Comparison of ENCODE assay signal across 1 fruit fly cellular context in the genomic region with DNA sequence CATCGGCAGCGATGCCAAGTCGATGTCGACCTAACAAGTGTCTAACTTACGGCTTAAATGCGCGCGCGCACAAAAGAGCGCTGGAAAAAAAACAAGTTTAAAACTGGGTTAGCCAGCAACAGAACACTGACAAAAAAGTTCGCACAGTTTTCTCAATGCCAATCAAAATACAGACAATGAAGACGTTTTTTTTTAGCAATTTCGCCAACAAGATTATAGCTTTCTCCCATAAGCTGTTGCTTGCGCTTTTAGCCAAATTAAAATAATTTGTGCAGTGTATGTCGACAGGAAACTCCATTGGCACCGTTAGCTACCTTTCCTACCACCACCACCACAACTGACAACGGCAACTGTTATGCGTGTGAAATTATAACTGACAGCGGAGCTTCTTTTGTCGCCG.
A peak's percentile ranks its signal among the peaks of the same experiment; 100 is the strongest.
TF ChIP-seq lines count a peak whose summit lies in the region.

No protein-coding gene starts in this region.

TF ChIP-seq in whole organism, embryonic, 481 proteins besides CTCF, POLR2A, EP300 and RAD21 (continued from another document and continues in another):
- TF ChIP-seq Eip74EF (GFP tag; optimal IDR thresholded peaks at IDR 0.05; lab: Kevin White, UChicago): no peak
- no peak for TF ChIP-seq fd3F (GFP tag; optimal IDR thresholded peaks at IDR 0.05; lab: Kevin White, UChicago)
- peak; percentile 48 for TF ChIP-seq CG32767 (GFP tag; IDR thresholded peaks at IDR 0.05; lab: Robert Waterston, UW)
- TF ChIP-seq CG8924 (tag; optimal IDR thresholded peaks at IDR 0.05; lab: Kevin White, UChicago): no peak
- no peak for TF ChIP-seq abd-A (tag; optimal IDR thresholded peaks at IDR 0.05; lab: Kevin White, UChicago)
- peak; percentile 39 for TF ChIP-seq CG9727 (GFP tag; optimal IDR thresholded peaks at IDR 0.05; lab: Kevin White, UChicago)
- TF ChIP-seq Rfx (GFP tag; IDR thresholded peaks at IDR 0.05; lab: Robert Waterston, UW): peak; percentile 70
- TF ChIP-seq tap (tag; optimal IDR thresholded peaks at IDR 0.05; lab: Kevin White, UChicago): no peak
- TF ChIP-seq dpn (GFP tag; optimal IDR thresholded peaks at IDR 0.05; lab: Kevin White, UChicago): peak; percentile 54 to 60
- no peak for TF ChIP-seq CG33557 (GFP tag; optimal IDR thresholded peaks at IDR 0.05; lab: Kevin White, UChicago)
- peak; percentile 52; the same call in 2 of the 3 replicates for TF ChIP-seq B-H1 (GFP tag; IDR thresholded peaks at IDR 0.05; lab: Robert Waterston, UW)
- peak in 1 of 2 experiments; percentile 39 for TF ChIP-seq Pdp1 (GFP tag; optimal IDR thresholded peaks at IDR 0.05; lab: Kevin White, UChicago)
- no peak for TF ChIP-seq CG17802 (tag; optimal IDR thresholded peaks at IDR 0.05; lab: Kevin White, UChicago)
- no peak for TF ChIP-seq CG1233 (GFP tag; optimal IDR thresholded peaks at IDR 0.05; lab: Kevin White, UChicago)
- TF ChIP-seq E2f2 (GFP tag; IDR thresholded peaks at IDR 0.05; lab: Robert Waterston, UW): peak; percentile 41
- peak in 1 of 2 experiments; percentile 77 for TF ChIP-seq Hr51 (GFP tag; optimal IDR thresholded peaks at IDR 0.05; lab: Kevin White, UChicago)
- no peak for TF ChIP-seq CG10267 (tag; optimal IDR thresholded peaks at IDR 0.05; lab: Kevin White, UChicago)
- TF ChIP-seq CG4424 (GFP tag; optimal IDR thresholded peaks at IDR 0.05; lab: Kevin White, UChicago): peak; percentile 27
- TF ChIP-seq CG30403 (GFP tag; optimal IDR thresholded peaks at IDR 0.05; lab: Kevin White, UChicago): peak; percentile 66
- TF ChIP-seq sna (GFP tag; IDR thresholded peaks at IDR 0.05; lab: Robert Waterston, UW; ENCODE audit: partially characterized antibody): no peak
- peak; percentile 1 for TF ChIP-seq CG1602 (GFP tag; optimal IDR thresholded peaks at IDR 0.05; lab: Kevin White, UChicago)
- no peak for TF ChIP-seq fru (optimal IDR thresholded peaks at IDR 0.05; lab: Kevin White, UChicago)
- TF ChIP-seq CG10147 (GFP tag; optimal IDR thresholded peaks at IDR 0.05; lab: Kevin White, UChicago): peak; percentile 36
- peak; percentile 65 for TF ChIP-seq Rx (GFP tag; IDR thresholded peaks at IDR 0.05; lab: Robert Waterston, UW)
- peak; percentile 48; the same call in 2 of the 4 replicates for TF ChIP-seq Gug (GFP tag; IDR thresholded peaks at IDR 0.05; lab: Robert Waterston, UW)
- TF ChIP-seq HLH3B (GFP tag; IDR thresholded peaks at IDR 0.05; lab: Robert Waterston, UW): peak; percentile 80
- TF ChIP-seq Hand (GFP tag; optimal IDR thresholded peaks at IDR 0.05; lab: Kevin White, UChicago): peak; percentile 34
- no peak for TF ChIP-seq Chrac-16 (GFP tag; optimal IDR thresholded peaks at IDR 0.05; lab: Kevin White, UChicago)
- TF ChIP-seq Dp (GFP tag; optimal IDR thresholded peaks at IDR 0.05; lab: Kevin White, UChicago): no peak
- TF ChIP-seq CG6854 (GFP tag; optimal IDR thresholded peaks at IDR 0.05; lab: Kevin White, UChicago): peak; percentile 43
- no peak for TF ChIP-seq aop (GFP tag; IDR thresholded peaks at IDR 0.05; lab: Robert Waterston, UW)
- TF ChIP-seq pros (GFP tag; optimal IDR thresholded peaks at IDR 0.05; lab: Kevin White, UChicago): no peak
- TF ChIP-seq CG10274 (GFP tag; optimal IDR thresholded peaks at IDR 0.05; lab: Kevin White, UChicago): no peak
- peak; percentile 26 for TF ChIP-seq CG8388 (GFP tag; optimal IDR thresholded peaks at IDR 0.05; lab: Kevin White, UChicago)
- TF ChIP-seq CG12236 (GFP tag; optimal IDR thresholded peaks at IDR 0.05; lab: Kevin White, UChicago): no peak
- TF ChIP-seq CG2712 (tag; optimal IDR thresholded peaks at IDR 0.05; lab: Kevin White, UChicago): no peak
- peak; percentile 52 for TF ChIP-seq mam (GFP tag; optimal IDR thresholded peaks at IDR 0.05; lab: Kevin White, UChicago)
- peak; percentile 21 for TF ChIP-seq pho (GFP tag; optimal IDR thresholded peaks at IDR 0.05; lab: Kevin White, UChicago)
- no peak for TF ChIP-seq otp (GFP tag; IDR thresholded peaks at IDR 0.05; lab: Robert Waterston, UW)
- peak; percentile 32 for TF ChIP-seq nmo (GFP tag; optimal IDR thresholded peaks at IDR 0.05; lab: Kevin White, UChicago)
- peak; percentile 56 for TF ChIP-seq CG10366 (GFP tag; IDR thresholded peaks at IDR 0.05; lab: Robert Waterston, UW)
- TF ChIP-seq bowl (GFP tag; IDR thresholded peaks at IDR 0.05; lab: Robert Waterston, UW): no peak
- TF ChIP-seq TFAM (GFP tag; optimal IDR thresholded peaks at IDR 0.05; lab: Kevin White, UChicago): no peak
- TF ChIP-seq gcm (GFP tag; optimal IDR thresholded peaks at IDR 0.05; lab: Kevin White, UChicago): no peak
- no peak for TF ChIP-seq CG12104 (GFP tag; optimal IDR thresholded peaks at IDR 0.05; lab: Kevin White, UChicago)
- TF ChIP-seq CG8089 (GFP tag; optimal IDR thresholded peaks at IDR 0.05; lab: Kevin White, UChicago): no peak
- no peak for TF ChIP-seq CG34376 (GFP tag; optimal IDR thresholded peaks at IDR 0.05; lab: Kevin White, UChicago)
- no peak for TF ChIP-seq CG3995 (GFP tag; optimal IDR thresholded peaks at IDR 0.05; lab: Kevin White, UChicago)
- TF ChIP-seq da (GFP tag; optimal IDR thresholded peaks at IDR 0.05; lab: Kevin White, UChicago): no peak
- peak; percentile 51 for TF ChIP-seq CG7556 (GFP tag; optimal IDR thresholded peaks at IDR 0.05; lab: Kevin White, UChicago)
- peak in 1 of 2 experiments; percentile 52 for TF ChIP-seq eve (GFP tag; optimal IDR thresholded peaks at IDR 0.05; lab: Kevin White, UChicago)
- TF ChIP-seq Kr (GFP tag; optimal IDR thresholded peaks at IDR 0.05; lab: Kevin White, UChicago): no peak
- no peak for TF ChIP-seq ato (GFP tag; IDR thresholded peaks at IDR 0.05; lab: Robert Waterston, UW; ENCODE audit: partially characterized antibody)
- peak; percentile 47 for TF ChIP-seq nau (GFP tag; optimal IDR thresholded peaks at IDR 0.05; lab: Kevin White, UChicago)
- 0 out of 3 replicates have a peak, but pooled peaks have one; percentile 24 for TF ChIP-seq CG11093 (GFP tag; IDR thresholded peaks at IDR 0.05; lab: Robert Waterston, UW)
- TF ChIP-seq Opbp (GFP tag; IDR thresholded peaks at IDR 0.05; lab: Robert Waterston, UW; ENCODE audit: partially characterized antibody): no peak
- TF ChIP-seq gem (tag; optimal IDR thresholded peaks at IDR 0.05; lab: Kevin White, UChicago): peak; percentile 74
- TF ChIP-seq knrl (GFP tag; IDR thresholded peaks at IDR 0.05; lab: Robert Waterston, UW; ENCODE audit: partially characterized antibody): no peak
- TF ChIP-seq CG4617 (GFP tag; optimal IDR thresholded peaks at IDR 0.05; lab: Kevin White, UChicago; ENCODE audit: borderline replicate concordance): no peak
- TF ChIP-seq CG12391 (tag; optimal IDR thresholded peaks at IDR 0.05; lab: Kevin White, UChicago): no peak
- no peak for TF ChIP-seq Tbp (GFP tag; optimal IDR thresholded peaks at IDR 0.05; lab: Kevin White, UChicago)
- peak; percentile 51 for TF ChIP-seq ewg (GFP tag; optimal IDR thresholded peaks at IDR 0.05; lab: Kevin White, UChicago)
- TF ChIP-seq CG10543 (GFP tag; optimal IDR thresholded peaks at IDR 0.05; lab: Kevin White, UChicago): no peak
- no peak for TF ChIP-seq sens-2 (GFP tag; IDR thresholded peaks at IDR 0.05; lab: Robert Waterston, UW)
- TF ChIP-seq NC2β (GFP tag; optimal IDR thresholded peaks at IDR 0.05; lab: Kevin White, UChicago): no peak
- no peak for TF ChIP-seq dm (GFP tag; optimal IDR thresholded peaks at IDR 0.05; lab: Kevin White, UChicago)
- peak; percentile 12; the same call in 1 of the 2 replicates for TF ChIP-seq CG9215 (GFP tag; IDR thresholded peaks at IDR 0.05; lab: Robert Waterston, UW)
- TF ChIP-seq CG8478 (optimal IDR thresholded peaks at IDR 0.05; lab: Kevin White, UChicago): no peak
- 0 out of 3 replicates have a peak, but pooled peaks have one; percentile 28 for TF ChIP-seq Dbx (GFP tag; IDR thresholded peaks at IDR 0.05; lab: Robert Waterston, UW)
- no peak for TF ChIP-seq toy (GFP tag; IDR thresholded peaks at IDR 0.05; lab: Robert Waterston, UW)
- no peak for TF ChIP-seq hth (optimal IDR thresholded peaks at IDR 0.05; lab: Kevin White, UChicago)
- no peak for TF ChIP-seq mld (GFP tag; IDR thresholded peaks at IDR 0.05; lab: Robert Waterston, UW; ENCODE audit: partially characterized antibody)
- peak; percentile 70; the same call in 1 of the 2 replicates for TF ChIP-seq CG32532 (GFP tag; IDR thresholded peaks at IDR 0.05; lab: Robert Waterston, UW)
- no peak for TF ChIP-seq CG16813 (GFP tag; IDR thresholded peaks at IDR 0.05; lab: Robert Waterston, UW; ENCODE audit: partially characterized antibody)
- no peak for TF ChIP-seq CG8359 (GFP tag; optimal IDR thresholded peaks at IDR 0.05; lab: Kevin White, UChicago; ENCODE audit: borderline replicate concordance)
- TF ChIP-seq CG15696 (tag; optimal IDR thresholded peaks at IDR 0.05; lab: Kevin White, UChicago): no peak
- no peak for TF ChIP-seq CG9797 (GFP tag; optimal IDR thresholded peaks at IDR 0.05; lab: Kevin White, UChicago)
- no peak for TF ChIP-seq CG2202 (tag; optimal IDR thresholded peaks at IDR 0.05; lab: Kevin White, UChicago)
- TF ChIP-seq stwl (tag; optimal IDR thresholded peaks at IDR 0.05; lab: Kevin White, UChicago): no peak
- TF ChIP-seq crp (GFP tag; optimal IDR thresholded peaks at IDR 0.05; lab: Kevin White, UChicago): no peak
- no peak for TF ChIP-seq CG7928 (GFP tag; optimal IDR thresholded peaks at IDR 0.05; lab: Kevin White, UChicago)
- no peak for TF ChIP-seq Bgb (GFP tag; IDR thresholded peaks at IDR 0.05; lab: Robert Waterston, UW; ENCODE audit: partially characterized antibody)
- TF ChIP-seq onecut (GFP tag; IDR thresholded peaks at IDR 0.05; lab: Robert Waterston, UW): 0 out of 2 replicates have a peak, but pooled peaks have one; percentile 14
- peak; percentile 5 for TF ChIP-seq CG6765 (GFP tag; optimal IDR thresholded peaks at IDR 0.05; lab: Kevin White, UChicago)
- peak; percentile 37; the same call in 1 of the 2 replicates for TF ChIP-seq CG5953 (GFP tag; IDR thresholded peaks at IDR 0.05; lab: Robert Waterston, UW)
- 0 out of 3 replicates have a peak, but pooled peaks have one; percentile 11 for TF ChIP-seq zfh1 (GFP tag; IDR thresholded peaks at IDR 0.05; lab: Robert Waterston, UW)
- no peak for TF ChIP-seq CG17186 (GFP tag; optimal IDR thresholded peaks at IDR 0.05; lab: Kevin White, UChicago)
- no peak for TF ChIP-seq dimm (GFP tag; IDR thresholded peaks at IDR 0.05; lab: Robert Waterston, UW)
- TF ChIP-seq prd (optimal IDR thresholded peaks at IDR 0.05; lab: Kevin White, UChicago): no peak
- peak; percentile 62; the same call in 2 of the 3 replicates for TF ChIP-seq prd (GFP tag; IDR thresholded peaks at IDR 0.05; lab: Robert Waterston, UW)
- TF ChIP-seq Ets65A (GFP tag; lab: Kevin White, UChicago): peak; percentile 65
- no peak for TF ChIP-seq zen (tag; optimal IDR thresholded peaks at IDR 0.05; lab: Kevin White, UChicago)
- 0 out of 2 replicates have a peak, but pooled peaks have one; percentile 14 for TF ChIP-seq sim (GFP tag; IDR thresholded peaks at IDR 0.05; lab: Robert Waterston, UW)
- no peak for TF ChIP-seq corto (GFP tag; optimal IDR thresholded peaks at IDR 0.05; lab: Kevin White, UChicago)
- no peak for TF ChIP-seq crc (GFP tag; optimal IDR thresholded peaks at IDR 0.05; lab: Kevin White, UChicago)
- no peak for TF ChIP-seq CG12299 (tag; optimal IDR thresholded peaks at IDR 0.05; lab: Kevin White, UChicago)
- TF ChIP-seq CoRest (tag; optimal IDR thresholded peaks at IDR 0.05; lab: Kevin White, UChicago): peak; percentile 26
- TF ChIP-seq Stat92E (GFP tag; optimal IDR thresholded peaks at IDR 0.05; lab: Kevin White, UChicago): no peak
- no peak for TF ChIP-seq dati (GFP tag; IDR thresholded peaks at IDR 0.05; lab: Robert Waterston, UW)
- no peak for TF ChIP-seq CG11398 (GFP tag; optimal IDR thresholded peaks at IDR 0.05; lab: Kevin White, UChicago)
- TF ChIP-seq CHES-1-like (GFP tag; optimal IDR thresholded peaks at IDR 0.05; lab: Kevin White, UChicago): peak; percentile 33
- no peak for TF ChIP-seq Atf3 (GFP tag; optimal IDR thresholded peaks at IDR 0.05; lab: Kevin White, UChicago)
- no peak for TF ChIP-seq grau (tag; optimal IDR thresholded peaks at IDR 0.05; lab: Kevin White, UChicago)
- no peak for TF ChIP-seq CG42726 (GFP tag; IDR thresholded peaks at IDR 0.05; lab: Robert Waterston, UW; ENCODE audit: partially characterized antibody)
- TF ChIP-seq usp (GFP tag; optimal IDR thresholded peaks at IDR 0.05; lab: Kevin White, UChicago): no peak
- TF ChIP-seq cas (GFP tag; IDR thresholded peaks at IDR 0.05; lab: Robert Waterston, UW): no peak
- TF ChIP-seq Usf (GFP tag; optimal IDR thresholded peaks at IDR 0.05; lab: Kevin White, UChicago): no peak
- TF ChIP-seq CG33213 (GFP tag; optimal IDR thresholded peaks at IDR 0.05; lab: Kevin White, UChicago): no peak
- TF ChIP-seq CG8290 (GFP tag; optimal IDR thresholded peaks at IDR 0.05; lab: Kevin White, UChicago): no peak
- no peak for TF ChIP-seq CG8290 (tag; optimal IDR thresholded peaks at IDR 0.05; lab: Kevin White, UChicago)
- TF ChIP-seq rib (GFP tag; IDR thresholded peaks at IDR 0.05; lab: Robert Waterston, UW): no peak
- peak; percentile 49 for TF ChIP-seq tin (GFP tag; optimal IDR thresholded peaks at IDR 0.05; lab: Kevin White, UChicago)
- TF ChIP-seq CG12155 (GFP tag; optimal IDR thresholded peaks at IDR 0.05; lab: Kevin White, UChicago): no peak
- peak; percentile 36; the same call in 1 of the 2 replicates for TF ChIP-seq Nf-YA (GFP tag; IDR thresholded peaks at IDR 0.05; lab: Robert Waterston, UW)
- no peak for TF ChIP-seq tll (GFP tag; optimal IDR thresholded peaks at IDR 0.05; lab: Kevin White, UChicago)
- TF ChIP-seq CG4404 (GFP tag; IDR thresholded peaks at IDR 0.05; lab: Robert Waterston, UW): 0 out of 2 replicates have a peak, but pooled peaks have one; percentile 24
- TF ChIP-seq Hmr (GFP tag; optimal IDR thresholded peaks at IDR 0.05; lab: Kevin White, UChicago): peak; percentile 70
- peak; percentile 17 for TF ChIP-seq CG17385 (GFP tag; optimal IDR thresholded peaks at IDR 0.05; lab: Kevin White, UChicago)
- peak; percentile 65 for TF ChIP-seq Meics (GFP tag; optimal IDR thresholded peaks at IDR 0.05; lab: Kevin White, UChicago)
- 0 out of 3 replicates have a peak, but pooled peaks have one; percentile 31 for TF ChIP-seq CG7357 (GFP tag; IDR thresholded peaks at IDR 0.05; lab: Robert Waterston, UW)
- peak; percentile 88 for TF ChIP-seq sens (GFP tag; lab: Kevin White, UChicago)
- TF ChIP-seq Elba2 (GFP tag; optimal IDR thresholded peaks at IDR 0.05; lab: Kevin White, UChicago): no peak
- TF ChIP-seq CG9932 (GFP tag; IDR thresholded peaks at IDR 0.05; lab: Robert Waterston, UW): peak; percentile 52
- TF ChIP-seq CG7963 (GFP tag; IDR thresholded peaks at IDR 0.05; lab: Robert Waterston, UW; ENCODE audit: partially characterized antibody): no peak
- TF ChIP-seq B-H2 (GFP tag; optimal IDR thresholded peaks at IDR 0.05; lab: Kevin White, UChicago): no peak
- peak; percentile 29 for TF ChIP-seq CG12659 (GFP tag; optimal IDR thresholded peaks at IDR 0.05; lab: Kevin White, UChicago)
- peak; percentile 23 for TF ChIP-seq CG12744 (GFP tag; optimal IDR thresholded peaks at IDR 0.05; lab: Kevin White, UChicago)
